Worm (Caenorhabditis elegans): Measurements from ENCODE around the gene T20D4.19.

DNA sequence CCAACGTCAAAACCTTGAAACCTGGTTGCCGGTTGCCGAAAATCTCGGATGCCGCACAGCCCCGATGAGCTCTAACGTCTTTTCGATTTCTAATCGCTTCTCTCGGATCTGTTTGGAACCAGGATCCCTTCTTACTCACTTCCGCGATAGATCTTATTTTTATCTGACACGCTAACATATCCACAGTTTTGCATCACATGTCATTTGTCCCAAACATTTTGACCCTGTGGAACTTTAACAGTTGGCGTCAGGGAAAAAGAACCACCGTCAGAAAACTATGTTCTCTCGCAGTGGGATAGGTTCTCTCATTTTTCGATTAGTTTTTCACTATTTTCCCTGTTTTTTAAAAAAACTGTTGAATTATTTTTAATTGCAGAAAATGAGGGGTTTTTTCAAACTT is 33.1 kb downstream of the T20D4.19 start, which contains the start of gene T20D4.11:
- TF ChIP-seq skn-1 (tag; optimal IDR thresholded peaks at IDR 0.05) (no peak), lsy-2 (tag; optimal IDR thresholded peaks at IDR 0.05) (peak in 1 of 2 experiments; percentile 32), ceh-16 (tag; optimal IDR thresholded peaks at IDR 0.05) (no peak), nhr-77 (tag; optimal IDR thresholded peaks at IDR 0.05) (no peak), unc-62 (GFP tag; optimal IDR thresholded peaks at IDR 0.05) (no peak), blmp-1 (tag; optimal IDR thresholded peaks at IDR 0.05; ENCODE audit: insufficient read depth) (no peak), egl-27 (tag; optimal IDR thresholded peaks at IDR 0.05) (no peak), fos-1 (tag; optimal IDR thresholded peaks at IDR 0.05) (no peak), aly-2 (tag; optimal IDR thresholded peaks at IDR 0.05) (no peak), F13H6.1 (tag; optimal IDR thresholded peaks at IDR 0.05) (no peak)
